Fruit fly (Drosophila melanogaster): Measurements from ENCODE around the gene foxo.

DNA sequence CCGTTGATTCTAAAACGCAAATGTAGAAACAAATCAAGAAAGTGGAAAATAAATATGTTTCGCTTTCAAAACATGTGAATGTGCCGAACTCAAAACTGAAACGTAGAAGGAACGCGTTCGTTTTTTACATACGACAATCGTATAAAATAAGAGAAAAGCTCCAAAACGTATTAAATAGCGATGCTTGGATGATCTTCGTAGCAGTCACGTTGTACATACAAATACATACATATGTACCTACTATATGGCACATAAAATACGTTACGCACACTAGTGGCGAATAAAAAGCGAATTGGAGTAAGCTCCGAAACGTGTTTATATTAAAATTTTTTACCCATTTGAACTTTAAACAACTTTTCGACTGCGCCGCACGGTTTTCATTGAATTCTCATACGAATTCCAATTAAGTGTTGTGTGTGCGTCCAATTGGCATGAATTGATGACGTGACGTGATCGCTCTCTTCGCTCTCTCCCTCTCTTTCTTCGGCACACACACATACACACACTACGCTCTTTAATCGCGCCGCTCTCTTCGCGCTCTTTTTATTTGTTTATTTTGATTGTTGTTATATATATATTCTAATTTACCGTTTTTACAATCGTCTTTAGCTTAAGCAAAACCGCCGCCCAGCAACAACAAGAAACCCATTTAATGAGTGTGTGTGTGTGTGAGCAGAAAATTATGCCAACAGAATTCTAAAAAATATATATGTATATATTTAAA, 549 bp downstream of the foxo start:
- no peak for TF ChIP-seq psq (optimal IDR thresholded peaks at IDR 0.05)
- TF ChIP-seq Sin3A (optimal IDR thresholded peaks at IDR 0.05), result no peak
- no peak for TF ChIP-seq ttk (optimal IDR thresholded peaks at IDR 0.05)
- no peak for TF ChIP-seq h (optimal IDR thresholded peaks at IDR 0.05)
- TF ChIP-seq Myc (optimal IDR thresholded peaks at IDR 0.05), result no peak

Measured in Kc167 (cell line).